Fruit fly (Drosophila melanogaster) whole organism, prepupa: Measurements from ENCODE around the gene CG32102.

ENCODE experiments used
- CG16779 ChIP-seq: fragments of 200-800 bp; sonication (Bioruptor generic); optimal IDR thresholded peaks from 3 replicates; lab custom pipeline; 2017; ENCODE audit warnings: missing biosample characterization, mild to moderate bottlenecking, missing genetic modification characterization
- CG6808 ChIP-seq: fragments of 200-800 bp; sonication (Bioruptor generic); optimal IDR thresholded peaks from 3 replicates; lab custom pipeline; 2017; ENCODE audit warnings: missing biosample characterization, missing genetic modification characterization, mild to moderate bottlenecking, moderate library complexity, missing genetic modification reagents
- Ets96B ChIP-seq: fragments of 200-800 bp; optimal IDR thresholded peaks from 2 replicates; lab custom pipeline; 2019; ENCODE audit warnings: missing biosample characterization, mild to moderate bottlenecking, missing genetic modification characterization, moderate library complexity
- Sox102F ChIP-seq: fragments of 200-800 bp; sonication (Bioruptor generic); optimal IDR thresholded peaks from 2 replicates; lab custom pipeline; 2016; ENCODE audit warnings: missing biosample characterization, mild to moderate bottlenecking, missing genetic modification characterization
- dac ChIP-seq: fragments of 200-800 bp; sonication (Bioruptor generic); optimal IDR thresholded peaks from 2 replicates; lab custom pipeline; 2017; ENCODE audit warnings: missing biosample characterization, mild to moderate bottlenecking, missing genetic modification characterization

DNA sequence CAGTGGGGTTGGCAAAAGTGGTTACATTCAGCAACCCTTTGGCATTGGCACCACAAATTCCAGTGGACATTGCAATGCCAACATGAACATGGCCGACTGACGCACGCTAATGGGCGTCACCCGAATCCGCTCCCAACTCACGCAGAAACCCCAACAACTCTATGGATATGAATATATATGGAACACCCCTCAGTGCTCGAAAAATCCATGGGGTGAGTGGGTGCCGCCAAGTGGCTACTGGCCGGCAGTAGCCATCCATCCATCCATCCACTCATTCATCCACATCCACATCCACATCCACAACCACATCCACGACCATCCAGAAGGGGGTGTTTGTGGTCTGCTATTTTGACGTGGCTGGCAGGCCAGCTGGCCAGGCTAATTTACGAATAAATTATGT is 22.5 kb downstream of the CG32102 start:
- TF ChIP-seq Ets96B: no peak
- no peak for TF ChIP-seq CG6808 (GFP tag; lab: Kevin White, UChicago)
- no peak for TF ChIP-seq Sox102F
- no peak for TF ChIP-seq dac
- TF ChIP-seq CG16779 (tag; lab: Kevin White, UChicago): no peak
